Worm (Caenorhabditis elegans): ENCODE data around the gene meg-3.

- TF ChIP-seq unc-62 (GFP tag; optimal IDR thresholded peaks at IDR 0.05) (no peak), ztf-11 (tag; optimal IDR thresholded peaks at IDR 0.05) (no peak), elt-3 (tag; optimal IDR thresholded peaks at IDR 0.05) (no peak), mep-1 (tag; optimal IDR thresholded peaks at IDR 0.05) (peak; percentile 11), ham-2 (GFP tag; optimal IDR thresholded peaks at IDR 0.05) (no peak), mls-2 (tag; optimal IDR thresholded peaks at IDR 0.05) (no peak)
Observed at ce11 chrX:1989576-1989975, at the start of gene meg-3.

Data from whole organism, mixed stage, embryonic.